Worm (Caenorhabditis elegans): ENCODE measurements around the gene ncs-7.

- TF ChIP-seq xnd-1 (tag; optimal IDR thresholded peaks at IDR 0.05) (no peak), cebp-2 (GFP tag; IDR thresholded peaks at IDR 0.05) (no peak), aptf-3 (GFP tag; IDR thresholded peaks at IDR 0.05) (no peak), ekl-4 (GFP tag; IDR thresholded peaks at IDR 0.05) (no peak), F10E7.11 (tag; optimal IDR thresholded peaks at IDR 0.05) (no peak), cebp-1 (GFP tag; IDR thresholded peaks at IDR 0.05) (no peak), cebp-1 (tag; optimal IDR thresholded peaks at IDR 0.05) (no peak), pha-4 (tag; optimal IDR thresholded peaks at IDR 0.05) (no peak), snpc-1.1 (tag; optimal IDR thresholded peaks at IDR 0.05; ENCODE audit: insufficient read depth) (no peak), snpc-4 (GFP tag; optimal IDR thresholded peaks at IDR 0.05) (no peak), snpc-4 (tag; optimal IDR thresholded peaks at IDR 0.05) (no peak), egl-18 (GFP tag; IDR thresholded peaks at IDR 0.05) (no peak), let-607 (tag; optimal IDR thresholded peaks at IDR 0.05) (no peak), ama-1 (optimal IDR thresholded peaks at IDR 0.05) (no peak), ama-1 (GFP tag; optimal IDR thresholded peaks at IDR 0.05) (no peak)
Observed at ce11 chrX:17567378-17567777, 47.0 kb upstream of the ncs-7 start, which contains the start of gene F39B3.7.
